Fruit fly (Drosophila melanogaster): Measurements from ENCODE around the gene CG14443.

CG14443 gene

dm6 chrX:6677826-6678489 is 44.2 kb downstream of the CG14443 start, which contains the start of gene Fum1 (continued):
- TF ChIP-seq CG12744 (GFP tag; optimal IDR thresholded peaks at IDR 0.05) (no peak), sc (optimal IDR thresholded peaks at IDR 0.05) (no peak), sc (GFP tag; optimal IDR thresholded peaks at IDR 0.05) (no peak), MTF-1 (GFP tag; optimal IDR thresholded peaks at IDR 0.05; ENCODE audit: borderline replicate concordance) (no peak), chif (GFP tag; optimal IDR thresholded peaks at IDR 0.05) (no peak), gem (tag; optimal IDR thresholded peaks at IDR 0.05) (no peak), CG1529 (GFP tag; optimal IDR thresholded peaks at IDR 0.05) (no peak), maf-S (GFP tag; optimal IDR thresholded peaks at IDR 0.05) (no peak), CG2202 (tag; optimal IDR thresholded peaks at IDR 0.05) (no peak), psq (GFP tag; optimal IDR thresholded peaks at IDR 0.05) (no peak), CG11504 (tag; optimal IDR thresholded peaks at IDR 0.05) (no peak), CG34422 (GFP tag; IDR thresholded peaks at IDR 0.05) (no peak), CG12391 (tag; optimal IDR thresholded peaks at IDR 0.05) (peak; percentile 51), Xbp1 (GFP tag; optimal IDR thresholded peaks at IDR 0.05) (peak; percentile 11), CG16813 (GFP tag; IDR thresholded peaks at IDR 0.05; ENCODE audit: partially characterized antibody) (peak; percentile 94), Spps (tag; optimal IDR thresholded peaks at IDR 0.05) (no peak), crc (GFP tag; optimal IDR thresholded peaks at IDR 0.05) (no peak), ac (GFP tag; optimal IDR thresholded peaks at IDR 0.05) (no peak), CG8359 (GFP tag; optimal IDR thresholded peaks at IDR 0.05; ENCODE audit: borderline replicate concordance) (no peak), CG4282 (GFP tag; optimal IDR thresholded peaks at IDR 0.05) (no peak), zfh1 (GFP tag; IDR thresholded peaks at IDR 0.05) (no peak), CG9437 (GFP tag; optimal IDR thresholded peaks at IDR 0.05) (peak; percentile 60), CG7357 (GFP tag; IDR thresholded peaks at IDR 0.05) (no peak), sug (tag; optimal IDR thresholded peaks at IDR 0.05) (peak; percentile 39), CG17186 (GFP tag; optimal IDR thresholded peaks at IDR 0.05) (peak; percentile 41), NFAT (GFP tag; IDR thresholded peaks at IDR 0.05) (no peak), HmgD (GFP tag; optimal IDR thresholded peaks at IDR 0.05) (no peak), Ets65A (GFP tag) (peak; percentile 61), CG17568 (GFP tag; optimal IDR thresholded peaks at IDR 0.05) (no peak), CG8290 (GFP tag; optimal IDR thresholded peaks at IDR 0.05) (peak; percentile 36), CG8290 (tag; optimal IDR thresholded peaks at IDR 0.05) (no peak), Hmx (GFP tag; optimal IDR thresholded peaks at IDR 0.05) (no peak), fd64A (GFP tag; optimal IDR thresholded peaks at IDR 0.05) (no peak), CG15514 (GFP tag; optimal IDR thresholded peaks at IDR 0.05) (peak; percentile 58), Aef1 (GFP tag; IDR thresholded peaks at IDR 0.05) (peak; percentile 24; the same call in 1 of the 3 replicates), HmgZ (tag; optimal IDR thresholded peaks at IDR 0.05) (peak; percentile 40), CG12155 (GFP tag; optimal IDR thresholded peaks at IDR 0.05) (peak; percentile 16), pnt (GFP tag; optimal IDR thresholded peaks at IDR 0.05) (no peak), Stat92E (GFP tag; optimal IDR thresholded peaks at IDR 0.05) (peak in 1 of 3 experiments; percentile 57), CG11093 (GFP tag; IDR thresholded peaks at IDR 0.05) (no peak), CG9609 (GFP tag; optimal IDR thresholded peaks at IDR 0.05) (no peak), CG6175 (GFP tag; IDR thresholded peaks at IDR 0.05) (no peak), z (GFP tag; IDR thresholded peaks at IDR 0.05) (no peak), dpn (GFP tag; optimal IDR thresholded peaks at IDR 0.05) (peak in 1 of 2 experiments; percentile 6), CG34376 (GFP tag; optimal IDR thresholded peaks at IDR 0.05) (peak; percentile 40), Mes4 (GFP tag; optimal IDR thresholded peaks at IDR 0.05) (no peak), pum (GFP tag; optimal IDR thresholded peaks at IDR 0.05) (no peak), CG1602 (GFP tag; optimal IDR thresholded peaks at IDR 0.05) (no peak), sisA (GFP tag; IDR thresholded peaks at IDR 0.05) (no peak), Dref (GFP tag; IDR thresholded peaks at IDR 0.05) (peak; percentile 74), CG5245 (GFP tag; optimal IDR thresholded peaks at IDR 0.05) (no peak)

Data from whole organism, embryonic.